Fruit fly (Drosophila melanogaster): ENCODE results near the gene ScpX.

DNA sequence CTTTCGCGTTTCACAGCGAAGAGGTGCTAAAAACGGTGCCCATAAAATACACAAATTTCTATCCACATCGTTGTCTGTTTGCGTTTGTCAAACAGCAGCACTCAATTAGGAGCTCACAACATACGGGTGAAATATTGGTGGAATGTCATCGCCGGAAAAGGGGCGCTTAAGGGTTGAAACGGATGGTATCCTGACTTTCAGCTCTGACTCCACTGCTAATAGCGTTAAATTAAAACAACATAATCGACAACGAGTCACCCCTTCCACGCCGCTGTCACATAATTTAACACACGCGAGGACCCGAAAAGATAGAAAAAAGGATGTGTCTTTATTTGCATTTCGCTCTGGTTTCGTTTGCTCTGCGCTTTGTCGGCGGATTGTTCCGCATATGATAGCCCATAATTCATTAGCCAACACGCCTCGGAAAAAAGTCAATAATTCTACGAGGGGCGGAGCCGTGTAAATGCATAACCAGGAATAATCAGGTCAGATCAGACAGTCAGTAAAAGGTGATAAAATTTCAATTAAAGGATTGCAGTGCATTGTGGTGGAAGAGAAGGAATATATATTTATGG, 45.9 kb upstream of the ScpX start:
- TF ChIP-seq CG14711 (tag; optimal IDR thresholded peaks at IDR 0.05), result no peak
- TF ChIP-seq Crg-1 (GFP tag; optimal IDR thresholded peaks at IDR 0.05), result no peak
- TF ChIP-seq CG1620 (GFP tag; optimal IDR thresholded peaks at IDR 0.05), result no peak
- TF ChIP-seq CG7045 (GFP tag; optimal IDR thresholded peaks at IDR 0.05), result no peak
